Worm (Caenorhabditis elegans) whole organism, mixed stage, embryonic: ENCODE results near the gene F08F3.4.

Experiments
- lin-13 ChIP-seq: fragments of 150-350 bp; optimal IDR thresholded peaks from 2 replicates; lab custom pipeline; 2014; ENCODE audit warnings: missing biosample characterization, missing genetic modification characterization
- mab-5 ChIP-seq: fragments of 150-350 bp; optimal IDR thresholded peaks from 2 replicates; lab custom pipeline; 2014; ENCODE audit warnings: missing biosample characterization, missing genetic modification characterization
- unc-39 ChIP-seq: fragments of 150-350 bp; optimal IDR thresholded peaks from 2 replicates; lab custom pipeline; 2014; ENCODE audit warnings: missing biosample characterization, missing genetic modification characterization
- unc-62 ChIP-seq: fragments of 150-350 bp; optimal IDR thresholded peaks from 2 replicates; lab custom pipeline; 2014; ENCODE audit warnings: missing biosample characterization, missing genetic modification reagents, missing genetic modification characterization

DNA sequence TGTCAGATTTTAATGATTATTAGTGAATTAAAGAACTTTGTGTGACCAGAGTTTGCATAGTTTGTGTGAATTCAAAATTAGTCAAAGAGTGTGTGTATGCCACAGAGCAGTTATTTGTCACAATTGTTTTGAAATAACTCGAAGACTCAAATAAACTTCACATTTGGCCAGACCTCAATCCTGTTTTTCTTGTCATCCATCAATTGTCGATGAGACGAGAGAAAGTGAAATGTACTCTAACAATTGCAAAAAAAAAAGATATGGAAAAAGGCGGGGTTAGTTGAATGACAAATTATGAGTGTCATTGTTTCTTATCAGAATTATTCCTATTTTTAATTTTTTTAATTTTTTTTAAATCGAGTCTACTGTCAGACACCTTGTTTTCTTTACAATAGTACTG, 45.9 kb upstream of the F08F3.4 start, which contains the start of gene T09D3.8:
- no peak for TF ChIP-seq lin-13 (tag; lab: Kevin White, UChicago)
- no peak for TF ChIP-seq mab-5 (tag; lab: Kevin White, UChicago)
- TF ChIP-seq unc-62 (GFP tag; lab: Kevin White, UChicago) = no peak
- no peak for TF ChIP-seq unc-39 (tag; lab: Kevin White, UChicago)
